Worm (Caenorhabditis elegans): ENCODE results near the gene str-81.

ce11 chrV:19293025-19293424, 42.1 kb upstream of the str-81 start, which contains the start of gene F55C9.5:
- no peak for TF ChIP-seq dao-5 (tag; optimal IDR thresholded peaks at IDR 0.05)
- TF ChIP-seq W03F9.2 (tag; optimal IDR thresholded peaks at IDR 0.05) = no peak

Measured in whole organism, L4/young adult.